Worm (Caenorhabditis elegans) whole organism, L3 larva: ENCODE measurements around the gene W04E12.7.

ENCODE experiments used
- ZK546.5 ChIP-seq: sonication (generic microtip); optimal IDR thresholded peaks from 2 replicates; lab custom pipeline; 2017; ENCODE audit warnings: missing biosample characterization, missing genetic modification characterization
- aly-2 ChIP-seq: fragments of 150-350 bp; optimal IDR thresholded peaks from 2 replicates; lab custom pipeline; 2014; ENCODE audit warnings: missing biosample characterization, missing genetic modification characterization
- ama-1 ChIP-seq: fragments of 150-350 bp; optimal IDR thresholded peaks from 2 replicates; lab custom pipeline; 2018
- ceh-9 ChIP-seq: sonication (generic microtip); optimal IDR thresholded peaks from 2 replicates; lab custom pipeline; 2018; ENCODE audit warnings: missing biosample characterization, missing genetic modification characterization
- egl-27 ChIP-seq: sonication (generic microtip); optimal IDR thresholded peaks from 4 replicates; lab custom pipeline; 2017; ENCODE audit warnings: missing biosample characterization, missing genetic modification reagents, missing genetic modification characterization
- egl-5 ChIP-seq: fragments of 150-350 bp; optimal IDR thresholded peaks from 2 replicates; lab custom pipeline; 2017; ENCODE audit warnings: missing biosample characterization, missing genetic modification reagents, missing genetic modification characterization, inconsistent platforms
- elt-2 ChIP-seq: sonication (generic microtip); optimal IDR thresholded peaks from 2 replicates; lab custom pipeline; 2016; ENCODE audit warnings: missing genetic modification reagents, mild to moderate bottlenecking, missing genetic modification characterization, missing compliant biosample characterization
- elt-3 ChIP-seq, 3 experiments: fragments of 150-350 bp in 1 of 3; sonication (generic microtip) in 2 of 3; optimal IDR thresholded peaks; 2 replicates in 2 of 3; 4 replicates in 1 of 3; lab custom pipeline; 2014 to 2017; ENCODE audit warnings: missing biosample characterization in 3 of 3, missing genetic modification characterization in 3 of 3
- eor-1 ChIP-seq, 2 experiments: fragments of 150-350 bp; optimal IDR thresholded peaks; 2 replicates each; lab custom pipeline; 2014 to 2018; ENCODE audit warnings: missing biosample characterization in 2 of 2, missing genetic modification characterization in 2 of 2
- fkh-10 ChIP-seq: sonication (generic microtip); optimal IDR thresholded peaks from 2 replicates; lab custom pipeline; 2017; ENCODE audit warnings: missing biosample characterization, missing genetic modification reagents, missing genetic modification characterization
- fkh-2 ChIP-seq: fragments of 150-350 bp; optimal IDR thresholded peaks from 2 replicates; lab custom pipeline; 2014; ENCODE audit warnings: missing biosample characterization, missing genetic modification reagents, missing genetic modification characterization
- hmg-11 ChIP-seq: sonication (generic microtip); optimal IDR thresholded peaks from 2 replicates; lab custom pipeline; 2016; ENCODE audit warnings: missing genetic modification characterization, missing compliant biosample characterization
- lin-15B ChIP-seq: fragments of 150-350 bp; optimal IDR thresholded peaks from 2 replicates; lab custom pipeline; 2014; ENCODE audit warnings: missing biosample characterization, missing genetic modification characterization
- lin-39 ChIP-seq: fragments of 150-350 bp; optimal IDR thresholded peaks from 2 replicates; lab custom pipeline; 2018; ENCODE audit warnings: missing biosample characterization, missing genetic modification reagents, missing genetic modification characterization
- lsy-12 ChIP-seq: sonication (generic microtip); optimal IDR thresholded peaks from 2 replicates; lab custom pipeline; 2016; ENCODE audit warnings: mild to moderate bottlenecking, missing genetic modification characterization, missing compliant biosample characterization
- mml-1 ChIP-seq: fragments of 150-350 bp; sonication (generic microtip); optimal IDR thresholded peaks from 3 replicates; lab custom pipeline; 2014; ENCODE audit warnings: missing biosample characterization, missing genetic modification characterization
- nfya-1 ChIP-seq: sonication (generic microtip); optimal IDR thresholded peaks from 2 replicates; lab custom pipeline; 2017; ENCODE audit warnings: missing genetic modification characterization, mild to moderate bottlenecking, missing compliant biosample characterization, antibody characterized with exemption, moderate library complexity; ENCODE audit not compliant: insufficient read depth
- nhr-23 ChIP-seq: fragments of 150-350 bp; optimal IDR thresholded peaks from 2 replicates; lab custom pipeline; 2014; ENCODE audit warnings: missing biosample characterization, missing genetic modification reagents, missing genetic modification characterization
- nhr-237 ChIP-seq: fragments of 150-350 bp; optimal IDR thresholded peaks from 2 replicates; lab custom pipeline; 2014; ENCODE audit warnings: missing biosample characterization, missing genetic modification characterization
- nhr-25 ChIP-seq: sonication (generic microtip); optimal IDR thresholded peaks from 2 replicates; lab custom pipeline; 2017; ENCODE audit warnings: missing biosample characterization, missing genetic modification characterization
- nhr-28 ChIP-seq: fragments of 150-350 bp; optimal IDR thresholded peaks from 2 replicates; lab custom pipeline; 2014; ENCODE audit warnings: missing biosample characterization, missing genetic modification characterization
- nhr-67 ChIP-seq: fragments of 150-350 bp; optimal IDR thresholded peaks from 2 replicates; lab custom pipeline; 2014; ENCODE audit warnings: missing biosample characterization, missing genetic modification characterization
- nhr-76 ChIP-seq: fragments of 150-350 bp; sonication (generic microtip); optimal IDR thresholded peaks from 5 replicates; lab custom pipeline; 2014; ENCODE audit warnings: missing biosample characterization, missing genetic modification characterization
- pha-4 ChIP-seq: fragments of 150-350 bp; optimal IDR thresholded peaks from 2 replicates; lab custom pipeline; 2014; ENCODE audit warnings: missing biosample characterization, missing genetic modification reagents, missing genetic modification characterization
- pqm-1 ChIP-seq: fragments of 150-350 bp; optimal IDR thresholded peaks from 2 replicates; lab custom pipeline; 2017; ENCODE audit warnings: missing biosample characterization, missing genetic modification characterization, inconsistent platforms
- sea-2 ChIP-seq: fragments of 150-350 bp; sonication (generic microtip); optimal IDR thresholded peaks from 4 replicates; lab custom pipeline; 2014; ENCODE audit warnings: missing biosample characterization, missing genetic modification reagents, missing genetic modification characterization
- skn-1 ChIP-seq: fragments of 150-350 bp; optimal IDR thresholded peaks from 2 replicates; lab custom pipeline; 2014; ENCODE audit warnings: missing biosample characterization, missing genetic modification characterization
- snpc-4 ChIP-seq: fragments of 150-350 bp; optimal IDR thresholded peaks from 2 replicates; lab custom pipeline; 2014; ENCODE audit warnings: missing biosample characterization, missing genetic modification characterization
- tbx-2 ChIP-seq: sonication (generic microtip); optimal IDR thresholded peaks from 2 replicates; lab custom pipeline; 2016; ENCODE audit warnings: mild to moderate bottlenecking, missing genetic modification characterization, missing compliant biosample characterization
- unc-62 ChIP-seq: fragments of 150-350 bp; sonication (generic microtip); optimal IDR thresholded peaks from 4 replicates; lab custom pipeline; 2014; ENCODE audit warnings: missing biosample characterization, missing genetic modification reagents, missing genetic modification characterization
- zag-1 ChIP-seq: fragments of 150-350 bp; optimal IDR thresholded peaks from 2 replicates; lab custom pipeline; 2014; ENCODE audit warnings: missing biosample characterization, missing genetic modification characterization
- ztf-11 ChIP-seq: fragments of 150-350 bp; optimal IDR thresholded peaks from 2 replicates; lab custom pipeline; 2014; ENCODE audit warnings: missing biosample characterization, missing genetic modification characterization
- ztf-4 ChIP-seq: fragments of 150-350 bp; optimal IDR thresholded peaks from 2 replicates; lab custom pipeline; 2014; ENCODE audit warnings: missing biosample characterization, missing genetic modification characterization

Gene W04E12.7

DNA sequence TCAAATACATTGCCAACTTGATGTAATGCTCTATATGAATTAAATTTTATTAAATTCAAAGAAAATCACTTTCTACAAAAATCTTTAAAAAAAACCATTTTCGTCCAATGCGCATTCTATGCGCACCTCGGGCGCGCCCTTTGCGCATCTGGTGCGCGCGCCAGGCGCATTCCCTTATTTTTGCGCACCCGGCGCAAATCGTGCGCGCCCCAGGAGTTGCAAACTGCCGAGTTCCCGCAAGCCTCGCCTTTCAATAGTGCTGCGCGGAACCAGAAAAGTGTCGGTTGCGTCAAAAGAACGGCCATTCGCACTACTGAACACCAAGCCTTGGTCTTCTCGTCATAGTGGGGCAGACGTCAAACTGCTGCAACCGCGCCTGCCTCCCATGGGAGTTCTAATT is 3.6 kb downstream of the W04E12.7 start:
- no peak for TF ChIP-seq snpc-4 (tag; lab: Kevin White, UChicago)
- no peak for TF ChIP-seq skn-1 (tag; lab: Kevin White, UChicago)
- TF ChIP-seq egl-5 (tag; lab: Kevin White, UChicago), result no peak
- no peak for TF ChIP-seq egl-27 (tag; lab: Kevin White, UChicago)
- no peak for TF ChIP-seq unc-62
- no peak for TF ChIP-seq tbx-2 (tag; lab: Kevin White, UChicago)
- no peak for TF ChIP-seq nhr-25 (tag; lab: Kevin White, UChicago)
- TF ChIP-seq aly-2 (tag; lab: Kevin White, UChicago), result no peak
- TF ChIP-seq nhr-76 (tag; lab: Kevin White, UChicago), result no peak
- TF ChIP-seq nhr-237 (tag; lab: Kevin White, UChicago), result no peak
- TF ChIP-seq mml-1, result no peak
- TF ChIP-seq nhr-28 (tag; lab: Kevin White, UChicago), result no peak
- no peak for TF ChIP-seq nhr-23 (tag; lab: Kevin White, UChicago)
- no peak for TF ChIP-seq lin-15B
- no peak for TF ChIP-seq ztf-11 (tag; lab: Kevin White, UChicago)
- no peak for TF ChIP-seq ztf-4 (tag; lab: Kevin White, UChicago)

DNA sequence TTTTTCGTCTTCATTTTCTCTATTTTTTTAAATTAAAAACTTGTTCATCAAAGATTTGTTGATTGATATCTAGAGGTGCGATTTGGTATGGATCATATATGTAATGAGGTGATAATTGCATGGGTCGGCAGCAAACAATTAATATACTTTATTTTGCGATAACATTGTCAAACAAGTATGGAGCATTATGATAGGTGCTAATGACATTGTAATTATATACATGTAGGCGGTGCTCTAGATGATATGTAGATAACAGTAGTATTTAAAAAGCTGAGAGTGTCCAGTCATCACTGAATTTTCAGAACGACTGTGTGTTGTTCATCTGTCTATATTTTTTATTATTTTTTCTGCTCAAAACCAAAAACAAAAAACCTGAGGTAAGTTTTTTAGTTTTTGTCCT is 7.1 kb downstream of the W04E12.7 start, which contains the start of gene Y116F11A.1:
Gene Y116F11A.1, plus strand, starts transcription at position 301 of the 400 bp plus-strand sequence.
- no peak for TF ChIP-seq nhr-67 (tag; lab: Kevin White, UChicago)

DNA sequence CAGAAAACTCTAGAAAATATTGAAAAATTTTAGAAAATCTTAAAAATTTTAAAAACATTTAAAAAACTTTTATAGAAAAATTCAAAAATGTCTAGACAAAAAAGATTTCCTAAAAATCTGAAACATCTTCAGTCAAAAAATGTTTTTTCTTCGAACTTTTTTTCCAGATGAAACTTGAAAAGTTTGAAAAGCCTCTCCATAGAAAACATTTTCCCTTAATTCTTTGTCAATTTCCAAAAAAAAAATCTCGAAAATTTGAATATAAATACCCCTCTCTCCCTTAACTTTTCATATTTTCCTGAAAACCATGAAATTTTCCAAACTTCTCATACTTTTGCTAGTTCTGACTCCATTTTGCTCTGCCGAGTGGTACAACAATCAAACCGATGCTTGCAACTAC is 8.6 kb downstream of the W04E12.7 start, which contains the start of gene Y116F11A.3:
Gene Y116F11A.3, plus strand, starts transcription at position 301 of the 400 bp plus-strand sequence.
- no peak for TF ChIP-seq zag-1 (tag; lab: Kevin White, UChicago)

DNA sequence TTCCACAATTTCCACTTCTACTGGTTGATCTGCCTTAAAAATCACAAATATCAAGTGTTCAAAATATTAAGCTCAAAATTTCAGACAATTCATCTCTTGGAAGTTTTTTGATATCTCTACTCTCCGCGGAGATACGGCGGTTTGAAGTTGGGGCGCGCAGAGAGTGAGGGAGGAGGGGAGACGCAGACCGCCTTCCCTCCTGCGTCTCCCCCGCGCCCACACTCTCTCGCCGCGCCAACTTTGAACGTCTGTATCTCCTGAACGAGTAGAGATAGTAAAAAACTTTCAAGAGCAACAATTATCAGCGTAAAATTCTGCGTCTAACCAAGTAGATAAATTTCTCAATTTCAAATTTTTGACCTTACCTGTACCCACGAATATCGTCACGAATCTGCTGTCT is 9.4 kb downstream of the W04E12.7 start:
- no peak for TF ChIP-seq pqm-1 (tag; lab: Kevin White, UChicago)
- no peak for TF ChIP-seq nhr-25 (tag; lab: Kevin White, UChicago)
- TF ChIP-seq aly-2 (tag; lab: Kevin White, UChicago), result no peak
- no peak for TF ChIP-seq egl-27 (tag; lab: Kevin White, UChicago)
- no peak for TF ChIP-seq mml-1
- TF ChIP-seq, all 47 proteins: peak for 0

DNA sequence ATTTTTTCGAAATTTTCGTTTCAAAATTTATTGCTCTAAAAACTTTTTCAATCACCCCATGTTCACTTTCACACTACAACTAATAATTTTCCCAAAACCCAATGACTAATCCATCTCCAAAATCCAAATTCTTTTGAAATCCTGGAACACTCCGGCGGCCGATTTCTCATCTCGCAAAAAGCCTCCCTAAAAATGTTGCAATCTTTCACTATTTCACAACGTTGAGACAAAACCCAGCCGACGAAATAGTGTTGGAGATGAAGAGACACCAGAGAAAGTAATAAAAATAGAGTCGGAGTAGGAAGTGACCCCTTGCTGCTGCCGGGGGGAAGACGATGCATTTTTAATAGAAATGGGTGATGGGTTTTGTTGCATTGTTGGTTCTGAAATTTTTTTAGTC is 12.8 kb downstream of the W04E12.7 start:
- TF ChIP-seq pha-4, result no peak
- TF ChIP-seq nfya-1 (tag; lab: Kevin White, UChicago), result no peak
- peak; percentile 15 for TF ChIP-seq hmg-11 (tag; lab: Kevin White, UChicago)
- no peak for TF ChIP-seq ceh-9

DNA sequence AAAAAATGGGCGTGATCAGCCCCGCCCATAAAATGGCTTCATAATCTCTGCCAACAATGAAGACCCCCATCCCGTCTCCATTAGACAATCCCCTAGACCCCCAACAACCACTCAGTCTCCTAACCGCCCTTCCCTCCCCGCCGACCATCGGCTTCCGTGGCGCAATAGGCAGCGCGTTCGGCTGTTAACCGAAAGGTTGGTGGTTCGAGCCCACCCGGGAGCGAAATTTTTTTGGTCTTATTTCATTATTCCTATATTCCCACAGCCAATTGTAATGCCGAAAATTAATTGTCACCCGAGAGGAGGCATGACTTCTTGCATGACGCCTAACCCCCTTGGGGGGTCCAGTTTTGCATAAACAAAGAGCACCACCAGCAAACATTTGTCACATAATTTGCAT is 14.5 kb downstream of the W04E12.7 start:
- TF ChIP-seq nfya-1 (tag; lab: Kevin White, UChicago) (peak; percentile 17), lin-39 (tag; lab: Kevin White, UChicago) (peak; percentile 53), egl-5 (tag; lab: Kevin White, UChicago) (no peak), egl-27 (tag; lab: Kevin White, UChicago) (no peak), elt-3 (tag; optimal IDR thresholded peaks at IDR 0.05; lab: Kevin White, UChicago) (no peak), aly-2 (tag; lab: Kevin White, UChicago) (no peak), nhr-67 (tag; lab: Kevin White, UChicago) (no peak), ZK546.5 (tag; lab: Kevin White, UChicago) (no peak), mml-1 (no peak), elt-2 (tag; lab: Kevin White, UChicago) (peak; percentile 17), ceh-9 (no peak), nhr-25 (tag; lab: Kevin White, UChicago) (peak; percentile 1), fkh-2 (tag; lab: Kevin White, UChicago) (no peak), zag-1 (tag; lab: Kevin White, UChicago) (no peak), lin-15B (no peak), eor-1 (tag; optimal IDR thresholded peaks at IDR 0.05; lab: Kevin White, UChicago) (no peak), hmg-11 (tag; lab: Kevin White, UChicago) (peak; percentile 81), nhr-23 (tag; lab: Kevin White, UChicago) (no peak), fkh-10 (GFP tag; lab: Kevin White, UChicago) (no peak), tbx-2 (tag; lab: Kevin White, UChicago) (no peak), ama-1 (lab: Kevin White, UChicago) (no peak), nhr-76 (tag; lab: Kevin White, UChicago) (no peak), lsy-12 (no peak), pha-4 (peak; percentile 7), sea-2 (GFP tag; lab: Kevin White, UChicago) (no peak)
